Fruit fly (Drosophila melanogaster) whole organism, prepupa: ENCODE results near the gene CG7968.
A peak's percentile ranks its signal among the peaks of the same experiment; 100 is the strongest.

ENCODE experiments used
- Hr39 ChIP-seq: fragments of 200-800 bp; sonication (Bioruptor generic); optimal IDR thresholded peaks from 2 replicates; lab custom pipeline; 2016; ENCODE audit warnings: missing biosample characterization, missing genetic modification characterization
- Hr4 ChIP-seq: fragments of 200-800 bp; sonication (Bioruptor generic); optimal IDR thresholded peaks from 3 replicates; lab custom pipeline; 2016; ENCODE audit warnings: missing biosample characterization, missing genetic modification characterization
- vri ChIP-seq: fragments of 200-800 bp; sonication (Bioruptor generic); optimal IDR thresholded peaks from 3 replicates; lab custom pipeline; 2016; ENCODE audit warnings: missing biosample characterization, mild to moderate bottlenecking, missing genetic modification characterization

dm6 chr2L:13889934-13890333 is 40.7 kb downstream of the CG7968 start:
- peak; percentile 52 for TF ChIP-seq vri
- no peak for TF ChIP-seq Hr4 (GFP tag; lab: Kevin White, UChicago)
- no peak for TF ChIP-seq Hr39 (GFP tag; lab: Kevin White, UChicago)
